Worm (Caenorhabditis elegans) whole organism, young adult: ENCODE results near the gene unc-76.

Source experiments
- B0336.3 ChIP-seq: fragments of 200-800 bp; sonication (Bioruptor generic); IDR thresholded peaks from 2 replicates; pipeline ENCODE4 v1.3.6; 2022; ENCODE audit warnings: missing genetic modification characterization, missing compliant biosample characterization
- F10E7.11 ChIP-seq: sonication (generic microtip); optimal IDR thresholded peaks from 2 replicates; lab custom pipeline; 2017; ENCODE audit warnings: mild to moderate bottlenecking, missing genetic modification characterization, moderate library complexity, missing compliant biosample characterization
- F23B12.7 ChIP-seq: sonication (generic microtip); optimal IDR thresholded peaks from 2 replicates; lab custom pipeline; 2017; ENCODE audit warnings: missing genetic modification characterization, mild to moderate bottlenecking, missing compliant biosample characterization, antibody characterized with exemption, moderate library complexity; ENCODE audit not compliant: insufficient read depth
- F37B4.10 ChIP-seq: fragments of 200-800 bp; sonication (Bioruptor generic); IDR thresholded peaks from 2 replicates; pipeline ENCODE4 v1.3.6; 2022; ENCODE audit warnings: missing genetic modification characterization, missing compliant biosample characterization
- F52B5.7 ChIP-seq: sonication (generic microtip); optimal IDR thresholded peaks from 2 replicates; lab custom pipeline; 2016; ENCODE audit warnings: mild to moderate bottlenecking, missing genetic modification characterization, missing compliant biosample characterization
- K12H6.12 ChIP-seq: fragments of 200-800 bp; sonication (Bioruptor generic); optimal IDR thresholded peaks from 2 replicates; lab custom pipeline; 2018; ENCODE audit warnings: mild to moderate bottlenecking, missing genetic modification characterization, missing compliant biosample characterization
- T07F8.4 ChIP-seq: sonication (generic microtip); optimal IDR thresholded peaks from 2 replicates; lab custom pipeline; 2016; ENCODE audit warnings: mild to moderate bottlenecking, missing genetic modification characterization, moderate library complexity, missing compliant biosample characterization
- Y53G8AR.9 ChIP-seq: fragments of 200-800 bp; sonication (Bioruptor generic); conservative IDR thresholded peaks from 2 replicates; pipeline ENCODE4 v1.3.6; 2022; ENCODE audit warnings: missing genetic modification reagents, missing genetic modification characterization, missing compliant biosample characterization
- Y95B8A.8 ChIP-seq: fragments of 200-800 bp; sonication (Bioruptor generic); IDR thresholded peaks from 2 replicates; pipeline ENCODE4 v1.3.6; 2022; ENCODE audit warnings: missing genetic modification reagents, missing genetic modification characterization, missing compliant biosample characterization
- ZK185.1 ChIP-seq: sonication (generic microtip); optimal IDR thresholded peaks from 2 replicates; lab custom pipeline; 2016; ENCODE audit warnings: mild to moderate bottlenecking, missing genetic modification characterization, missing compliant biosample characterization; ENCODE audit not compliant: poor library complexity, severe bottlenecking
- ama-1 ChIP-seq, 3 experiments: fragments of 150-350 bp in 1 of 3; sonication (generic microtip) in 2 of 3; optimal IDR thresholded peaks; 2 replicates each; lab custom pipeline; 2014 to 2018; ENCODE audit warnings: missing biosample characterization in 2 of 3, missing genetic modification characterization in 2 of 3, missing genetic modification reagents in 2 of 3
- atf-7 ChIP-seq: sonication (generic microtip); optimal IDR thresholded peaks from 2 replicates; lab custom pipeline; 2017; ENCODE audit warnings: mild to moderate bottlenecking, missing genetic modification characterization, missing compliant biosample characterization
- athp-1 ChIP-seq: sonication (generic microtip); optimal IDR thresholded peaks from 2 replicates; lab custom pipeline; 2017; ENCODE audit warnings: mild to moderate bottlenecking, missing genetic modification characterization, missing compliant biosample characterization
- attf-5 ChIP-seq: fragments of 200-800 bp; sonication (Bioruptor generic); optimal IDR thresholded peaks from 2 replicates; lab custom pipeline; 2018; ENCODE audit warnings: mild to moderate bottlenecking, missing genetic modification characterization, missing compliant biosample characterization
- attf-6 ChIP-seq: fragments of 200-800 bp; sonication (Bioruptor generic); IDR thresholded peaks from 2 replicates; pipeline ENCODE4 v1.3.6; 2022; ENCODE audit warnings: missing genetic modification reagents, missing genetic modification characterization, missing compliant biosample characterization
- cebp-1 ChIP-seq, 2 experiments: fragments of 200-800 bp in 1 of 2; sonication (Bioruptor generic) in 1 of 2; sonication (generic microtip) in 1 of 2; IDR thresholded peaks in 1 of 2; optimal IDR thresholded peaks in 1 of 2; 2 replicates each; pipeline versions ENCODE4 v1.3.6 to Lab custom; 2017 to 2022; ENCODE audit warnings: missing compliant biosample characterization in 2 of 2, missing genetic modification characterization in 2 of 2, mild to moderate bottlenecking in 1 of 2, missing genetic modification reagents in 1 of 2, moderate library complexity in 1 of 2
- cebp-2 ChIP-seq: fragments of 200-800 bp; sonication (Bioruptor generic); IDR thresholded peaks from 2 replicates; pipeline ENCODE4 v1.3.6; 2022; ENCODE audit warnings: missing genetic modification characterization, missing compliant biosample characterization
- ceh-27 ChIP-seq: fragments of 200-800 bp; sonication (Bioruptor generic); optimal IDR thresholded peaks from 2 replicates; lab custom pipeline; 2018; ENCODE audit warnings: mild to moderate bottlenecking, missing genetic modification characterization, moderate library complexity, missing compliant biosample characterization
- ceh-91 ChIP-seq: fragments of 200-800 bp; sonication (Bioruptor generic); IDR thresholded peaks from 2 replicates; pipeline ENCODE4 v1.3.6; 2022; ENCODE audit warnings: missing genetic modification reagents, missing genetic modification characterization, missing compliant biosample characterization
- chd-7 ChIP-seq: sonication (generic microtip); optimal IDR thresholded peaks from 2 replicates; lab custom pipeline; 2016; ENCODE audit warnings: mild to moderate bottlenecking, missing genetic modification characterization, moderate library complexity, missing compliant biosample characterization
- ekl-4 ChIP-seq: fragments of 200-800 bp; sonication (Bioruptor generic); IDR thresholded peaks from 2 replicates; pipeline ENCODE4 v1.3.6; 2022; ENCODE audit warnings: missing genetic modification reagents, missing genetic modification characterization, missing compliant biosample characterization
- ets-4 ChIP-seq: fragments of 200-800 bp; sonication (Bioruptor generic); optimal IDR thresholded peaks from 2 replicates; lab custom pipeline; 2018; ENCODE audit warnings: mild to moderate bottlenecking, missing genetic modification characterization, missing compliant biosample characterization
- hlh-26 ChIP-seq: fragments of 200-800 bp; sonication (Bioruptor generic); conservative IDR thresholded peaks from 2 replicates; pipeline ENCODE4 v1.3.6; 2022; ENCODE audit warnings: missing genetic modification reagents, missing genetic modification characterization, missing compliant biosample characterization
- hmg-1.2 ChIP-seq: fragments of 200-800 bp; sonication (Bioruptor generic); IDR thresholded peaks from 2 replicates; pipeline ENCODE4 v1.3.6; 2022; ENCODE audit warnings: missing genetic modification reagents, missing genetic modification characterization, missing compliant biosample characterization
- hsf-1 ChIP-seq: fragments of 200-800 bp; sonication (Bioruptor generic); IDR thresholded peaks from 2 replicates; pipeline ENCODE4 v1.3.6; 2022; ENCODE audit warnings: missing genetic modification reagents, missing genetic modification characterization, missing compliant biosample characterization
- lag-1 ChIP-seq: fragments of 200-800 bp; sonication (Bioruptor generic); IDR thresholded peaks from 2 replicates; pipeline ENCODE4 v1.3.6; 2022; ENCODE audit warnings: missing genetic modification reagents, missing genetic modification characterization, missing compliant biosample characterization
- lin-26 ChIP-seq: fragments of 200-800 bp; sonication (Bioruptor generic); IDR thresholded peaks from 2 replicates; pipeline ENCODE4 v1.3.6; 2022; ENCODE audit warnings: missing genetic modification reagents, missing genetic modification characterization, missing compliant biosample characterization
- lsl-1 ChIP-seq: fragments of 200-800 bp; sonication (Bioruptor generic); optimal IDR thresholded peaks from 2 replicates; lab custom pipeline; 2018; ENCODE audit warnings: mild to moderate bottlenecking, missing genetic modification characterization, moderate library complexity, missing compliant biosample characterization
- madf-10 ChIP-seq: sonication (generic microtip); optimal IDR thresholded peaks from 2 replicates; lab custom pipeline; 2016; ENCODE audit warnings: mild to moderate bottlenecking, missing genetic modification characterization, missing compliant biosample characterization
- madf-3 ChIP-seq: fragments of 200-800 bp; sonication (Bioruptor generic); IDR thresholded peaks from 2 replicates; pipeline ENCODE4 v1.3.6; 2022; ENCODE audit warnings: missing genetic modification reagents, missing genetic modification characterization, missing compliant biosample characterization
- madf-6 ChIP-seq: fragments of 200-800 bp; sonication (Bioruptor generic); IDR thresholded peaks from 2 replicates; pipeline ENCODE4 v1.3.6; 2022; ENCODE audit warnings: missing genetic modification reagents, missing genetic modification characterization, missing compliant biosample characterization
- madf-8 ChIP-seq: fragments of 200-800 bp; sonication (Bioruptor generic); conservative IDR thresholded peaks from 2 replicates; pipeline ENCODE4 v1.3.6; 2022; ENCODE audit warnings: missing genetic modification reagents, missing genetic modification characterization, missing compliant biosample characterization
- mcd-1 ChIP-seq: fragments of 200-800 bp; sonication (Bioruptor generic); IDR thresholded peaks from 2 replicates; pipeline ENCODE4 v1.3.6; 2022; ENCODE audit warnings: missing genetic modification reagents, missing genetic modification characterization, missing compliant biosample characterization
- nfya-1 ChIP-seq: sonication (generic microtip); optimal IDR thresholded peaks from 2 replicates; lab custom pipeline; 2017; ENCODE audit warnings: antibody characterized with exemption, missing compliant biosample characterization, missing genetic modification characterization, borderline replicate concordance; ENCODE audit not compliant: insufficient read depth
- nhr-80 ChIP-seq: sonication (generic microtip); optimal IDR thresholded peaks from 2 replicates; lab custom pipeline; 2016; ENCODE audit warnings: missing genetic modification characterization, missing compliant biosample characterization
- nhr-90 ChIP-seq: sonication (generic microtip); optimal IDR thresholded peaks from 2 replicates; lab custom pipeline; 2016; ENCODE audit warnings: missing genotype, mild to moderate bottlenecking, missing genetic modification characterization, missing compliant biosample characterization
- repo-1 ChIP-seq: sonication (generic microtip); optimal IDR thresholded peaks from 2 replicates; lab custom pipeline; 2017; ENCODE audit warnings: mild to moderate bottlenecking, missing genetic modification characterization, missing compliant biosample characterization
- rpc-1 ChIP-seq, 2 experiments: fragments of 150-350 bp in 1 of 2; sonication (generic microtip) in 1 of 2; optimal IDR thresholded peaks; 2 replicates each; lab custom pipeline; 2014 to 2018; ENCODE audit warnings: missing biosample characterization in 1 of 2, missing genetic modification characterization in 1 of 2, missing genetic modification reagents in 1 of 2, missing genotype in 1 of 2
- snpc-4 ChIP-seq, 5 experiments: fragments of 150-350 bp in 1 of 5; sonication (generic microtip) in 4 of 5; optimal IDR thresholded peaks; 2 replicates each; lab custom pipeline; 2014 to 2018; ENCODE audit warnings: missing genetic modification characterization in 5 of 5, missing biosample characterization in 3 of 5, antibody characterized with exemption in 2 of 5, mild to moderate bottlenecking in 2 of 5, missing compliant biosample characterization in 2 of 5, missing genotype in 2 of 5, moderate library complexity in 2 of 5, missing genetic modification reagents in 1 of 5
- sptf-2 ChIP-seq: fragments of 200-800 bp; sonication (Bioruptor generic); optimal IDR thresholded peaks from 2 replicates; lab custom pipeline; 2018; ENCODE audit warnings: mild to moderate bottlenecking, missing genetic modification characterization, missing compliant biosample characterization
- tbp1 ChIP-seq: fragments of 200-800 bp; sonication (Bioruptor generic); optimal IDR thresholded peaks from 2 replicates; lab custom pipeline; 2018; ENCODE audit warnings: mild to moderate bottlenecking, missing genetic modification characterization, missing compliant biosample characterization
- tlf-1 ChIP-seq: fragments of 200-800 bp; sonication (Bioruptor generic); optimal IDR thresholded peaks from 2 replicates; lab custom pipeline; 2018; ENCODE audit warnings: mild to moderate bottlenecking, missing genetic modification characterization, missing compliant biosample characterization
- unc-62 ChIP-seq: fragments of 150-350 bp; optimal IDR thresholded peaks from 2 replicates; lab custom pipeline; 2014; ENCODE audit warnings: missing biosample characterization, missing genetic modification reagents, missing genetic modification characterization
- ztf-18 ChIP-seq: sonication (generic microtip); optimal IDR thresholded peaks from 2 replicates; lab custom pipeline; 2016; ENCODE audit warnings: missing genotype, mild to moderate bottlenecking, missing genetic modification characterization, missing compliant biosample characterization
- ztf-22 ChIP-seq: fragments of 200-800 bp; sonication (Bioruptor generic); optimal IDR thresholded peaks from 2 replicates; lab custom pipeline; 2018; ENCODE audit warnings: mild to moderate bottlenecking, missing genetic modification characterization, moderate library complexity, missing compliant biosample characterization
- ztf-26 ChIP-seq: sonication (generic microtip); optimal IDR thresholded peaks from 2 replicates; lab custom pipeline; 2017; ENCODE audit warnings: missing genetic modification characterization, missing compliant biosample characterization
- ztf-6 ChIP-seq: fragments of 200-800 bp; sonication (Bioruptor generic); IDR thresholded peaks from 2 replicates; pipeline ENCODE4 v1.3.6; 2022; ENCODE audit warnings: missing genetic modification reagents, missing genetic modification characterization, missing compliant biosample characterization

The unc-76 gene

ce11 chrV:15083659-15084058 is 12.1 kb downstream of the unc-76 start:
- TF ChIP-seq lin-26 (GFP tag; lab: Robert Waterston, UW) (no peak), ztf-26 (peak; percentile 9), T07F8.4 (tag; lab: Kevin White, UChicago) (peak; percentile 34), F52B5.7 (tag; lab: Kevin White, UChicago) (no peak), repo-1 (tag; lab: Kevin White, UChicago) (peak; percentile 71), rpc-1 (optimal IDR thresholded peaks at IDR 0.05; lab: Kevin White, UChicago) (no peak), rpc-1 (tag; optimal IDR thresholded peaks at IDR 0.05; lab: Kevin White, UChicago) (no peak), tlf-1 (GFP tag; lab: Kevin White, UChicago) (peak; percentile 55), ceh-91 (GFP tag; lab: Robert Waterston, UW) (no peak), nhr-90 (peak; percentile 6), cebp-1 (GFP tag; IDR thresholded peaks at IDR 0.05; lab: Robert Waterston, UW) (no peak), cebp-1 (tag; optimal IDR thresholded peaks at IDR 0.05; lab: Kevin White, UChicago) (peak; percentile 65), K12H6.12 (tag; lab: Kevin White, UChicago) (no peak), lag-1 (GFP tag; lab: Robert Waterston, UW) (no peak), attf-5 (GFP tag; lab: Kevin White, UChicago) (peak; percentile 14), F37B4.10 (GFP tag; lab: Robert Waterston, UW) (no peak), ceh-27 (GFP tag; lab: Kevin White, UChicago) (no peak), madf-3 (GFP tag; lab: Robert Waterston, UW) (peak; percentile 58; the same call in 1 of the 2 replicates), F10E7.11 (tag; lab: Kevin White, UChicago) (peak; percentile 22), mcd-1 (GFP tag; lab: Robert Waterston, UW) (peak; percentile 51; the same call in 1 of the 2 replicates), madf-10 (tag; lab: Kevin White, UChicago) (no peak), nhr-80 (tag; lab: Kevin White, UChicago) (no peak), lsl-1 (GFP tag; lab: Kevin White, UChicago) (peak; percentile 30), cebp-2 (GFP tag; lab: Robert Waterston, UW) (0 out of 2 replicates have a peak, but pooled peaks have one; percentile 35), madf-8 (GFP tag; lab: Robert Waterston, UW) (no peak), unc-62 (no peak), tbp1 (peak; percentile 53), snpc-4 (GFP tag; optimal IDR thresholded peaks at IDR 0.05; lab: Kevin White, UChicago) (no peak), snpc-4 (tag; optimal IDR thresholded peaks at IDR 0.05; lab: Kevin White, UChicago) (peak in 1 of 4 experiments; percentile 28), F23B12.7 (tag; lab: Kevin White, UChicago) (no peak), nfya-1 (tag; lab: Kevin White, UChicago) (no peak), ztf-6 (GFP tag; lab: Robert Waterston, UW) (no peak), ztf-18 (tag; lab: Kevin White, UChicago) (no peak), ets-4 (GFP tag; lab: Kevin White, UChicago) (no peak), hmg-1.2 (GFP tag; lab: Robert Waterston, UW) (peak; percentile 40), ekl-4 (GFP tag; lab: Robert Waterston, UW) (peak; percentile 58), chd-7 (tag; lab: Kevin White, UChicago) (peak; percentile 57), attf-6 (peak; percentile 57), madf-6 (GFP tag; lab: Robert Waterston, UW) (peak; percentile 64), athp-1 (peak; percentile 82), B0336.3 (GFP tag; lab: Robert Waterston, UW) (peak; percentile 82), Y53G8AR.9 (GFP tag; lab: Robert Waterston, UW) (peak; percentile 55), ztf-22 (peak; percentile 5), hlh-26 (GFP tag; lab: Robert Waterston, UW) (no peak), atf-7 (peak; percentile 18), sptf-2 (no peak), Y95B8A.8 (GFP tag; lab: Robert Waterston, UW) (0 out of 2 replicates have a peak, but pooled peaks have one; percentile 40), ama-1 (optimal IDR thresholded peaks at IDR 0.05; lab: Kevin White, UChicago) (peak; percentile 68), ama-1 (GFP tag; optimal IDR thresholded peaks at IDR 0.05; lab: Kevin White, UChicago) (peak in 1 of 2 experiments; percentile 80), hsf-1 (GFP tag; lab: Robert Waterston, UW) (peak; percentile 75), ZK185.1 (peak; percentile 30)
